Worm (Caenorhabditis elegans): ENCODE data around the gene nhx-2.

nhx-2 gene

DNA sequence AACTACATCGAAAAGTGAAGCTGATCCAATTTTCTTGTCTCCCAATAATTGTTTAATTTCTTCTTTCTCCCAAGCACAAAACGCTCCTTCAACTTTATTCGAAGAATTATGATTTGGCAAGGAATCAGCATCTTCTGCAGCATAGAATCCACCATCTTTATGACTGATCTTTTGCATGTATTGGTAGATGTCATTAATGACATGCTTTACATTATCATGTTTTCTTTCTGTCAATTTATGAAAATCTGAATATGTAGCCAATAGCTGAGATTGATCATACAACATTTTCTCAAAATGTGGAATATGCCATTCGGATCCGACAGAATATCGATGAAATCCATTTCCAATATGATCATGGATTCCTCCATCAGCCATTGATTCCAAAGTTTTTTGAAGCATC, 3.4 kb upstream of the nhx-2 start:
- TF ChIP-seq F13C5.2 (tag; optimal IDR thresholded peaks at IDR 0.05) (no peak), flt-1 (GFP tag; IDR thresholded peaks at IDR 0.05) (no peak), tra-4 (tag; optimal IDR thresholded peaks at IDR 0.05) (no peak), hmbx-1 (tag; optimal IDR thresholded peaks at IDR 0.05) (no peak), sea-1 (GFP tag; conservative IDR thresholded peaks at IDR 0.05) (no peak), ceh-36 (tag; optimal IDR thresholded peaks at IDR 0.05) (no peak), tbx-37 (GFP tag; conservative IDR thresholded peaks at IDR 0.05) (no peak), aly-1 (tag; optimal IDR thresholded peaks at IDR 0.05) (no peak), hmg-4 (GFP tag; optimal IDR thresholded peaks at IDR 0.05) (no peak), ets-7 (tag; optimal IDR thresholded peaks at IDR 0.05) (no peak), pes-1 (GFP tag; IDR thresholded peaks at IDR 0.05) (no peak)

ce11 chrII:7695636-7696035, 1.9 kb upstream of the nhx-2 start:
- no peak for TF ChIP-seq hnd-1 (tag; optimal IDR thresholded peaks at IDR 0.05)

ce11 chrII:7694745-7695144, 988 bp upstream of the nhx-2 start:
- TF ChIP-seq tra-4 (tag; optimal IDR thresholded peaks at IDR 0.05) = no peak
- TF ChIP-seq hmg-4 (GFP tag; optimal IDR thresholded peaks at IDR 0.05) = no peak
- no peak for TF ChIP-seq B0310.2 (tag; optimal IDR thresholded peaks at IDR 0.05)
- no peak for TF ChIP-seq tbx-37 (GFP tag; conservative IDR thresholded peaks at IDR 0.05)
- no peak for TF ChIP-seq scrt-1 (GFP tag; IDR thresholded peaks at IDR 0.05)
- TF ChIP-seq aly-1 (tag; optimal IDR thresholded peaks at IDR 0.05) = no peak
- TF ChIP-seq F13C5.2 (tag; optimal IDR thresholded peaks at IDR 0.05) = no peak
- no peak for TF ChIP-seq pes-1 (GFP tag; IDR thresholded peaks at IDR 0.05)
- TF ChIP-seq ama-1 (optimal IDR thresholded peaks at IDR 0.05) = no peak
- TF ChIP-seq ceh-36 (tag; optimal IDR thresholded peaks at IDR 0.05) = no peak
- no peak for TF ChIP-seq ets-7 (tag; optimal IDR thresholded peaks at IDR 0.05)
- TF ChIP-seq ceh-13 (GFP tag; optimal IDR thresholded peaks at IDR 0.05) = no peak
- no peak for TF ChIP-seq hnd-1 (tag; optimal IDR thresholded peaks at IDR 0.05)
- no peak for TF ChIP-seq sea-1 (GFP tag; conservative IDR thresholded peaks at IDR 0.05)

ce11 chrII:7690384-7690783, 3.4 kb downstream of the nhx-2 start, which contains the start of gene pid-1:
Gene pid-1 (minus strand): TSS chrII:7690556.
- TF ChIP-seq ceh-36 (tag; optimal IDR thresholded peaks at IDR 0.05) = no peak

DNA sequence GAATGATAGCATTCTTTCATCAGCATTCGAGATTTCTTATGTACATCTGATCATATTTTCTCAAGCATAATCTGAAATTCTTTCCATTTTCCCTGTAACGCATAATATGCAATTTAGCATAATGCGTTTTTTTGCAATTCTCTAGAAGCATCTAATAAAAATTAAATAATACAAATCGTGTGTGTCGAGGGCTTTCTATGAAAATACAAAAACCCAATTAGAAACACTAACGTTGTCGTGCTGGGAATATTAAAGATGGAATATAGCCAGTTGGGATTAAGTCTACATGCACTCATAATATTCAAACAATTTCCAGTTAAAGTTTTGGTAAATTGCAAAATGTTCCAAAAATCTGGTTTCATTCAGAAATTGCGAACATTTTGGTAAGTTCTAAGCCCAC, 9.2 kb downstream of the nhx-2 start, which contains the start of gene F18A1.1:
F18A1.1 (plus strand) TSS at position 301 of the 400 bp plus-strand sequence.
- TF ChIP-seq sea-1 (GFP tag; conservative IDR thresholded peaks at IDR 0.05) (no peak), hmbx-1 (tag; optimal IDR thresholded peaks at IDR 0.05) (no peak), hmg-4 (GFP tag; optimal IDR thresholded peaks at IDR 0.05) (no peak), tbx-11 (GFP tag; IDR thresholded peaks at IDR 0.05) (no peak), ama-1 (optimal IDR thresholded peaks at IDR 0.05) (no peak), ceh-36 (tag; optimal IDR thresholded peaks at IDR 0.05) (no peak)

- TF ChIP-seq hmbx-1 (tag; optimal IDR thresholded peaks at IDR 0.05) = no peak
- TF ChIP-seq F13C5.2 (tag; optimal IDR thresholded peaks at IDR 0.05) = no peak
- TF ChIP-seq tbx-11 (GFP tag; IDR thresholded peaks at IDR 0.05) = no peak
- no peak for TF ChIP-seq ets-7 (tag; optimal IDR thresholded peaks at IDR 0.05)
- no peak for TF ChIP-seq aly-1 (tag; optimal IDR thresholded peaks at IDR 0.05)
- TF ChIP-seq scrt-1 (GFP tag; IDR thresholded peaks at IDR 0.05) = no peak
- TF ChIP-seq ceh-13 (GFP tag; optimal IDR thresholded peaks at IDR 0.05) = no peak
- no peak for TF ChIP-seq hmg-4 (GFP tag; optimal IDR thresholded peaks at IDR 0.05)
- TF ChIP-seq sea-1 (GFP tag; conservative IDR thresholded peaks at IDR 0.05) = no peak
- no peak for TF ChIP-seq B0310.2 (tag; optimal IDR thresholded peaks at IDR 0.05)
- TF ChIP-seq tra-4 (tag; optimal IDR thresholded peaks at IDR 0.05) = no peak
- no peak for TF ChIP-seq tbx-37 (GFP tag; conservative IDR thresholded peaks at IDR 0.05)
- no peak for TF ChIP-seq pes-1 (GFP tag; IDR thresholded peaks at IDR 0.05)
- no peak for TF ChIP-seq flt-1 (GFP tag; IDR thresholded peaks at IDR 0.05)
- TF ChIP-seq ama-1 (optimal IDR thresholded peaks at IDR 0.05) = no peak
These were observed 11.3 kb downstream of the nhx-2 start for ce11 chrII:7682488-7682887.

ce11 chrII:7681898-7682297, 11.9 kb downstream of the nhx-2 start, which contains the start of gene lin-26:
Gene lin-26 (plus strand): TSS chrII:7682198.
- TF ChIP-seq hmbx-1 (tag; optimal IDR thresholded peaks at IDR 0.05) (no peak), scrt-1 (GFP tag; IDR thresholded peaks at IDR 0.05) (no peak), ceh-13 (GFP tag; optimal IDR thresholded peaks at IDR 0.05) (no peak), F13C5.2 (tag; optimal IDR thresholded peaks at IDR 0.05) (no peak), pes-1 (GFP tag; IDR thresholded peaks at IDR 0.05) (no peak), hmg-4 (GFP tag; optimal IDR thresholded peaks at IDR 0.05) (no peak), ceh-36 (tag; optimal IDR thresholded peaks at IDR 0.05) (no peak), tbx-37 (GFP tag; conservative IDR thresholded peaks at IDR 0.05) (no peak), ama-1 (optimal IDR thresholded peaks at IDR 0.05) (no peak), tbx-11 (GFP tag; IDR thresholded peaks at IDR 0.05) (no peak), B0310.2 (tag; optimal IDR thresholded peaks at IDR 0.05) (no peak), sea-1 (GFP tag; conservative IDR thresholded peaks at IDR 0.05) (no peak), ets-7 (tag; optimal IDR thresholded peaks at IDR 0.05) (no peak), aly-1 (tag; optimal IDR thresholded peaks at IDR 0.05) (no peak), tra-4 (tag; optimal IDR thresholded peaks at IDR 0.05) (no peak), hnd-1 (tag; optimal IDR thresholded peaks at IDR 0.05) (no peak)

DNA sequence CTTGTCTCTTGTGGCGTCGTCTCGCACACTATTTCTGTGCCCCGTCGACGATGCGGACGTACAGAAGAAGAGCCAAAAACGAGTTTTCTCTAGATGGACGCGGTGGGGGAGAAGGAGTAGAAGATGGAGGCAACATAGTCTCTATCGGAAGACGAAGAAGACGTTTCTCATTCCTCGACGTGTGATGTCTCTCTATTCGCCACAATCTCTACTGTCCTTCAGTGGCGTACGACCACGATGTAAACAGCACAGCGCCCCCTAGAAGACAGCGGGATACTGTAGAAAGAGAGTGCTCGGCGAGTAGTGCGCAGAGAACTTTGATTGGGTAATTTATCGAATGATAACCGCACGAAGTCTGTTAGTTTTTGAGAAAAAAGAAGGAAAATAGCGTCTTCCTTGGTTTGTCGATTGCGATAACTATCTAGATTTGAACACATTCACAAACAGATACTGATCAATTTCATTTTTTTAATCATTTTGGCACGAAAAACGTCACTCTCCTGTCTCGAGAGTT, 14.2 kb downstream of the nhx-2 start:
- no peak for TF ChIP-seq ets-7 (tag; optimal IDR thresholded peaks at IDR 0.05)
- TF ChIP-seq ceh-13 (GFP tag; optimal IDR thresholded peaks at IDR 0.05) = no peak
- no peak for TF ChIP-seq scrt-1 (GFP tag; IDR thresholded peaks at IDR 0.05)
- TF ChIP-seq B0310.2 (tag; optimal IDR thresholded peaks at IDR 0.05) = no peak
- no peak for TF ChIP-seq ceh-36 (tag; optimal IDR thresholded peaks at IDR 0.05)
- no peak for TF ChIP-seq pes-1 (GFP tag; IDR thresholded peaks at IDR 0.05)
- no peak for TF ChIP-seq hmg-4 (GFP tag; optimal IDR thresholded peaks at IDR 0.05)
- no peak for TF ChIP-seq aly-1 (tag; optimal IDR thresholded peaks at IDR 0.05)
- TF ChIP-seq hmbx-1 (tag; optimal IDR thresholded peaks at IDR 0.05) = no peak
- no peak for TF ChIP-seq sea-1 (GFP tag; conservative IDR thresholded peaks at IDR 0.05)
- no peak for TF ChIP-seq F13C5.2 (tag; optimal IDR thresholded peaks at IDR 0.05)
- TF ChIP-seq hnd-1 (tag; optimal IDR thresholded peaks at IDR 0.05) = no peak
- TF ChIP-seq flt-1 (GFP tag; IDR thresholded peaks at IDR 0.05) = no peak
- no peak for TF ChIP-seq tbx-37 (GFP tag; conservative IDR thresholded peaks at IDR 0.05)
- no peak for TF ChIP-seq tra-4 (tag; optimal IDR thresholded peaks at IDR 0.05)
- TF ChIP-seq ama-1 (optimal IDR thresholded peaks at IDR 0.05) = no peak

Measured in whole organism, early embryonic.